Fruit fly (Drosophila melanogaster): Measurements from ENCODE around the gene CG42394.

The CG42394 gene

dm6 chr3R:10872148-10872783 is 22.6 kb downstream of the CG42394 start, which contains the start of gene Fdh (continued):
- TF ChIP-seq CG7271 (tag; optimal IDR thresholded peaks at IDR 0.05) (peak; percentile 66), slbo (GFP tag; IDR thresholded peaks at IDR 0.05) (no peak), odd (GFP tag; optimal IDR thresholded peaks at IDR 0.05) (peak; percentile 62), CG10274 (GFP tag; optimal IDR thresholded peaks at IDR 0.05) (no peak), maf-S (GFP tag; optimal IDR thresholded peaks at IDR 0.05) (no peak), vvl (GFP tag; IDR thresholded peaks at IDR 0.05) (peak; percentile 43), CG9817 (tag; optimal IDR thresholded peaks at IDR 0.05) (peak; percentile 30), TFAM (GFP tag; optimal IDR thresholded peaks at IDR 0.05) (no peak), disco-r (GFP tag; optimal IDR thresholded peaks at IDR 0.05) (peak; percentile 2), Meics (GFP tag; optimal IDR thresholded peaks at IDR 0.05) (peak; percentile 62), CG14014 (GFP tag; IDR thresholded peaks at IDR 0.05) (peak; percentile 37; the same call in 1 of the 2 replicates), Sox102F (GFP tag; optimal IDR thresholded peaks at IDR 0.05) (peak; percentile 41), CG11696 (GFP tag; IDR thresholded peaks at IDR 0.05) (no peak), Dfd (GFP tag; optimal IDR thresholded peaks at IDR 0.05) (no peak), Dad (GFP tag; optimal IDR thresholded peaks at IDR 0.05) (no peak), ssp (GFP tag; IDR thresholded peaks at IDR 0.05) (no peak), crc (GFP tag; optimal IDR thresholded peaks at IDR 0.05) (peak; percentile 27), jumu (GFP tag; optimal IDR thresholded peaks at IDR 0.05) (no peak), fd64A (GFP tag; optimal IDR thresholded peaks at IDR 0.05) (peak; percentile 36), Bteb2 (GFP tag; optimal IDR thresholded peaks at IDR 0.05) (no peak), CG10267 (tag; optimal IDR thresholded peaks at IDR 0.05) (peak; percentile 82), Hand (GFP tag; optimal IDR thresholded peaks at IDR 0.05) (no peak), H2.0 (GFP tag; IDR thresholded peaks at IDR 0.05) (no peak), ERR (GFP tag; optimal IDR thresholded peaks at IDR 0.05) (no peak), C15 (GFP tag; IDR thresholded peaks at IDR 0.05) (no peak), abd-A (tag; optimal IDR thresholded peaks at IDR 0.05) (no peak), nerfin-1 (tag; optimal IDR thresholded peaks at IDR 0.05) (peak; percentile 68), ara (GFP tag; IDR thresholded peaks at IDR 0.05) (peak; percentile 60; the same call in 1 of the 2 replicates), wek (GFP tag; optimal IDR thresholded peaks at IDR 0.05) (no peak), CG6765 (GFP tag; optimal IDR thresholded peaks at IDR 0.05) (peak; percentile 22), HLH3B (GFP tag; IDR thresholded peaks at IDR 0.05) (peak; percentile 37; the same call in 1 of the 2 replicates), Dll (GFP tag; IDR thresholded peaks at IDR 0.05; ENCODE audit: partially characterized antibody) (no peak), sens (GFP tag) (peak; percentile 80), Ets97D (GFP tag; optimal IDR thresholded peaks at IDR 0.05) (peak; percentile 95), CG6689 (GFP tag; IDR thresholded peaks at IDR 0.05) (peak; percentile 53; the same call in 1 of the 2 replicates), CG30431 (GFP tag; optimal IDR thresholded peaks at IDR 0.05) (no peak), Tbp (GFP tag; optimal IDR thresholded peaks at IDR 0.05) (no peak), sna (GFP tag; IDR thresholded peaks at IDR 0.05; ENCODE audit: partially characterized antibody) (no peak), CG33213 (GFP tag; optimal IDR thresholded peaks at IDR 0.05) (peak; percentile 60), z (GFP tag; IDR thresholded peaks at IDR 0.05) (no peak), CG17612 (GFP tag; IDR thresholded peaks at IDR 0.05) (no peak), Elba2 (GFP tag; optimal IDR thresholded peaks at IDR 0.05) (peak; percentile 80), CG9876 (GFP tag; optimal IDR thresholded peaks at IDR 0.05) (no peak), CG12155 (GFP tag; optimal IDR thresholded peaks at IDR 0.05) (peak; percentile 44), CG9215 (GFP tag; IDR thresholded peaks at IDR 0.05) (no peak), Aef1 (GFP tag; IDR thresholded peaks at IDR 0.05) (no peak), her (GFP tag; optimal IDR thresholded peaks at IDR 0.05) (no peak), CG31388 (GFP tag; optimal IDR thresholded peaks at IDR 0.05) (no peak), CG13424 (tag; optimal IDR thresholded peaks at IDR 0.05) (peak; percentile 73), twi (tag; optimal IDR thresholded peaks at IDR 0.05) (peak; percentile 47), kah (GFP tag; optimal IDR thresholded peaks at IDR 0.05) (peak; percentile 19), jigr1 (GFP tag; IDR thresholded peaks at IDR 0.05) (no peak)

Data from whole organism, embryonic.